Fruit fly (Drosophila melanogaster) whole organism, embryonic: ENCODE results near the gene lilli.

Source experiments
- CG10366 ChIP-seq: fragments of 200-800 bp; sonication (Bioruptor generic); IDR thresholded peaks from 2 replicates; pipeline ENCODE4 v1.3.6; 2022; ENCODE audit warnings: missing biosample characterization, missing genetic modification characterization
- CG10543 ChIP-seq: fragments of 200-800 bp; sonication (Bioruptor generic); optimal IDR thresholded peaks from 3 replicates; lab custom pipeline; 2017; ENCODE audit warnings: missing biosample characterization, mild to moderate bottlenecking, missing genetic modification characterization, moderate library complexity
- CG11093 ChIP-seq: fragments of 200-800 bp; sonication (Bioruptor generic); IDR thresholded peaks from 3 replicates; pipeline ENCODE4 v1.3.6; 2022; ENCODE audit warnings: missing biosample characterization, missing genetic modification characterization
- CG11723 ChIP-seq: fragments of 200-800 bp; sonication (Bioruptor generic); optimal IDR thresholded peaks from 2 replicates; lab custom pipeline; 2017; ENCODE audit warnings: missing biosample characterization, mild to moderate bottlenecking, missing genetic modification characterization
- CG12071 ChIP-seq: fragments of 200-800 bp; sonication (Bioruptor generic); optimal IDR thresholded peaks from 3 replicates; lab custom pipeline; 2018; ENCODE audit warnings: missing biosample characterization, mild to moderate bottlenecking, missing genetic modification characterization
- CG12744 ChIP-seq: fragments of 200-800 bp; sonication (Bioruptor generic); optimal IDR thresholded peaks from 2 replicates; lab custom pipeline; 2016; ENCODE audit warnings: missing biosample characterization, missing genetic modification characterization
- CG14667 ChIP-seq: fragments of 200-800 bp; sonication (Bioruptor generic); IDR thresholded peaks from 2 replicates; pipeline ENCODE4 v1.3.6; 2022; ENCODE audit warnings: missing biosample characterization, missing genetic modification characterization
- CG14965 ChIP-seq: fragments of 200-800 bp; sonication (Bioruptor generic); optimal IDR thresholded peaks from 2 replicates; lab custom pipeline; 2016; ENCODE audit warnings: missing biosample characterization, missing genetic modification characterization, borderline replicate concordance
- CG15073 ChIP-seq: fragments of 200-800 bp; sonication (Bioruptor generic); optimal IDR thresholded peaks from 2 replicates; lab custom pipeline; 2016; ENCODE audit warnings: missing biosample characterization, missing genetic modification characterization
- CG16815 ChIP-seq: fragments of 200-800 bp; sonication (Bioruptor generic); optimal IDR thresholded peaks from 3 replicates; lab custom pipeline; 2017; ENCODE audit warnings: missing biosample characterization, mild to moderate bottlenecking, missing genetic modification characterization
- CG18262 ChIP-seq: fragments of 200-800 bp; optimal IDR thresholded peaks from 3 replicates; lab custom pipeline; 2019; ENCODE audit warnings: missing biosample characterization, mild to moderate bottlenecking, missing genetic modification characterization, moderate library complexity
- CG43689 ChIP-seq: fragments of 200-800 bp; sonication (Bioruptor generic); IDR thresholded peaks from 2 replicates; pipeline ENCODE4 v1.3.6; 2022; ENCODE audit warnings: missing biosample characterization, missing genetic modification characterization
- CG6683 ChIP-seq: fragments of 200-800 bp; sonication (Bioruptor generic); optimal IDR thresholded peaks from 2 replicates; lab custom pipeline; 2017; ENCODE audit warnings: missing biosample characterization, mild to moderate bottlenecking, missing genetic modification characterization, missing genetic modification reagents
- CG7745 ChIP-seq: fragments of 200-800 bp; sonication (Bioruptor generic); optimal IDR thresholded peaks from 2 replicates; lab custom pipeline; 2018; ENCODE audit warnings: missing biosample characterization, mild to moderate bottlenecking, missing genetic modification characterization, moderate library complexity
- CG8281 ChIP-seq: fragments of 200-800 bp; sonication (Bioruptor generic); optimal IDR thresholded peaks from 2 replicates; lab custom pipeline; 2018; ENCODE audit warnings: missing biosample characterization, mild to moderate bottlenecking, missing genetic modification characterization, moderate library complexity
- Deaf1 ChIP-seq: fragments of 200-800 bp; optimal IDR thresholded peaks from 3 replicates; lab custom pipeline; 2019; ENCODE audit warnings: missing biosample characterization, mild to moderate bottlenecking, missing genetic modification characterization, moderate library complexity
- Dip3 ChIP-seq: fragments of 200-800 bp; sonication (Bioruptor generic); optimal IDR thresholded peaks from 3 replicates; lab custom pipeline; 2016; ENCODE audit warnings: missing biosample characterization, missing genetic modification characterization
- H2.0 ChIP-seq: fragments of 200-800 bp; sonication (Bioruptor generic); IDR thresholded peaks from 2 replicates; pipeline ENCODE4 v1.3.6; 2022; ENCODE audit warnings: missing biosample characterization, missing genetic modification characterization
- HHEX ChIP-seq: fragments of 200-800 bp; sonication (Bioruptor generic); optimal IDR thresholded peaks from 3 replicates; lab custom pipeline; 2017; ENCODE audit warnings: missing biosample characterization, mild to moderate bottlenecking, missing genetic modification characterization, missing genetic modification reagents
- HLH54F ChIP-seq: fragments of 200-800 bp; sonication (Bioruptor generic); optimal IDR thresholded peaks from 3 replicates; lab custom pipeline; 2016; ENCODE audit warnings: missing biosample characterization, missing genetic modification characterization
- Mrtf ChIP-seq: fragments of 200-800 bp; sonication (Bioruptor generic); IDR thresholded peaks from 3 replicates; pipeline ENCODE4 v1.3.6; 2022; ENCODE audit warnings: missing biosample characterization, missing genetic modification characterization
- Oli ChIP-seq: fragments of 200-800 bp; sonication (Bioruptor generic); optimal IDR thresholded peaks from 2 replicates; lab custom pipeline; 2018; ENCODE audit warnings: missing biosample characterization, mild to moderate bottlenecking, missing genetic modification characterization, moderate library complexity
- Opbp ChIP-seq: fragments of 200-800 bp; sonication (Bioruptor generic); IDR thresholded peaks from 3 replicates; pipeline ENCODE4 v1.3.6; 2022; ENCODE audit warnings: missing biosample characterization, missing genetic modification characterization; ENCODE audit not compliant: partially characterized antibody
- Poxn ChIP-seq: fragments of 200-800 bp; sonication (Bioruptor generic); IDR thresholded peaks from 2 replicates; pipeline ENCODE4 v1.3.6; 2022; ENCODE audit warnings: missing biosample characterization, missing genetic modification characterization
- Rfx ChIP-seq: fragments of 200-800 bp; sonication (Bioruptor generic); IDR thresholded peaks from 2 replicates; pipeline ENCODE4 v1.3.6; 2022; ENCODE audit warnings: missing biosample characterization, missing genetic modification characterization
- Sox100B ChIP-seq: fragments of 200-800 bp; sonication (Bioruptor generic); optimal IDR thresholded peaks from 3 replicates; lab custom pipeline; 2018; ENCODE audit warnings: missing biosample characterization, mild to moderate bottlenecking, missing genetic modification characterization
- Sry-δ ChIP-seq: fragments of 200-800 bp; sonication (Bioruptor generic); optimal IDR thresholded peaks from 2 replicates; lab custom pipeline; 2016; ENCODE audit warnings: missing biosample characterization, missing genetic modification characterization
- al ChIP-seq: fragments of 200-800 bp; sonication (Bioruptor generic); IDR thresholded peaks from 2 replicates; pipeline ENCODE4 v1.3.6; 2022; ENCODE audit warnings: missing biosample characterization, missing genetic modification characterization
- br ChIP-seq: fragments of >200 bp; optimal IDR thresholded peaks from 2 replicates; lab custom pipeline; 2017
- btn ChIP-seq: fragments of 200-800 bp; sonication (Bioruptor generic); optimal IDR thresholded peaks from 2 replicates; lab custom pipeline; 2016; ENCODE audit warnings: missing biosample characterization, missing genetic modification characterization
- corto ChIP-seq: fragments of 200-800 bp; sonication (Bioruptor generic); optimal IDR thresholded peaks from 2 replicates; lab custom pipeline; 2016; ENCODE audit warnings: missing biosample characterization, mild to moderate bottlenecking, missing genetic modification characterization, moderate library complexity
- crp ChIP-seq, 2 experiments: fragments of 200-800 bp; sonication (Bioruptor generic); optimal IDR thresholded peaks; 2 replicates in 1 of 2; 3 replicates in 1 of 2; lab custom pipeline; 2017; ENCODE audit warnings: missing biosample characterization in 2 of 2, missing genetic modification characterization in 2 of 2, mild to moderate bottlenecking in 1 of 2, moderate library complexity in 1 of 2
- gcm2 ChIP-seq: fragments of 200-800 bp; sonication (Bioruptor generic); optimal IDR thresholded peaks from 2 replicates; lab custom pipeline; 2016; ENCODE audit warnings: missing biosample characterization, missing genetic modification characterization
- jigr1 ChIP-seq: fragments of 200-800 bp; sonication (Bioruptor generic); IDR thresholded peaks from 3 replicates; pipeline ENCODE4 v1.3.6; 2022; ENCODE audit warnings: missing biosample characterization, missing genetic modification characterization
- jing ChIP-seq: fragments of 200-800 bp; sonication (Bioruptor generic); optimal IDR thresholded peaks from 2 replicates; lab custom pipeline; 2018; ENCODE audit warnings: missing biosample characterization, mild to moderate bottlenecking, missing genetic modification characterization
- oc ChIP-seq: fragments of 200-800 bp; sonication (Bioruptor generic); optimal IDR thresholded peaks from 2 replicates; lab custom pipeline; 2018; ENCODE audit warnings: missing biosample characterization, mild to moderate bottlenecking, missing genetic modification characterization, moderate library complexity
- org-1 ChIP-seq: fragments of 200-800 bp; sonication (Bioruptor generic); optimal IDR thresholded peaks from 2 replicates; lab custom pipeline; 2017; ENCODE audit warnings: missing biosample characterization, missing genetic modification characterization
- pan ChIP-seq, 4 experiments: fragments of >200 bp in 3 of 4; fragments of 200-800 bp in 1 of 4; sonication (Bioruptor generic) in 1 of 4; optimal IDR thresholded peaks in 3 of 4; IDR thresholded peaks in 1 of 4; 2 replicates each; pipeline versions ENCODE4 v1.3.6 to Lab custom; 2017 to 2022; ENCODE audit warnings: missing biosample characterization in 2 of 4, missing genetic modification characterization in 2 of 4, mixed read lengths in 1 of 4
- pfk ChIP-seq: fragments of 200-800 bp; sonication (Bioruptor generic); optimal IDR thresholded peaks from 2 replicates; lab custom pipeline; 2018; ENCODE audit warnings: missing biosample characterization, mild to moderate bottlenecking, missing genetic modification characterization, moderate library complexity
- pum ChIP-seq: fragments of 200-800 bp; sonication (Bioruptor generic); optimal IDR thresholded peaks from 2 replicates; lab custom pipeline; 2016; ENCODE audit warnings: missing biosample characterization, missing genetic modification characterization
- sd ChIP-seq: fragments of 200-800 bp; sonication (Bioruptor generic); optimal IDR thresholded peaks from 3 replicates; lab custom pipeline; 2018; ENCODE audit warnings: missing biosample characterization, mild to moderate bottlenecking, missing genetic modification characterization, moderate library complexity
- sens-2 ChIP-seq: fragments of 200-800 bp; sonication (Bioruptor generic); IDR thresholded peaks from 2 replicates; pipeline ENCODE4 v1.3.6; 2022; ENCODE audit warnings: missing biosample characterization, missing genetic modification characterization
- seq ChIP-seq: fragments of 200-800 bp; sonication (Bioruptor generic); IDR thresholded peaks from 2 replicates; pipeline ENCODE4 v1.3.6; 2022; ENCODE audit warnings: missing biosample characterization, missing genetic modification characterization
- sima ChIP-seq: fragments of 200-800 bp; sonication (Bioruptor generic); optimal IDR thresholded peaks from 2 replicates; lab custom pipeline; 2016; ENCODE audit warnings: missing biosample characterization, missing genetic modification characterization
- slbo ChIP-seq: fragments of 200-800 bp; sonication (Bioruptor generic); IDR thresholded peaks from 2 replicates; pipeline ENCODE4 v1.3.6; 2022; ENCODE audit warnings: missing biosample characterization, missing genetic modification characterization
- sug ChIP-seq: fragments of 200-800 bp; optimal IDR thresholded peaks from 2 replicates; lab custom pipeline; 2019; ENCODE audit warnings: missing biosample characterization, mild to moderate bottlenecking, missing genetic modification characterization, moderate library complexity
- tna ChIP-seq: fragments of 200-800 bp; sonication (Bioruptor generic); IDR thresholded peaks from 2 replicates; pipeline ENCODE4 v1.3.6; 2022; ENCODE audit warnings: missing biosample characterization, missing genetic modification characterization; ENCODE audit not compliant: partially characterized antibody
- twi ChIP-seq: fragments of 200-800 bp; optimal IDR thresholded peaks from 2 replicates; lab custom pipeline; 2019; ENCODE audit warnings: missing biosample characterization, mild to moderate bottlenecking, missing genetic modification characterization, moderate library complexity
- wdn ChIP-seq: fragments of 200-800 bp; sonication (Bioruptor generic); IDR thresholded peaks from 2 replicates; pipeline ENCODE4 v1.3.6; 2022; ENCODE audit warnings: missing biosample characterization, missing genetic modification characterization

lilli gene

DNA sequence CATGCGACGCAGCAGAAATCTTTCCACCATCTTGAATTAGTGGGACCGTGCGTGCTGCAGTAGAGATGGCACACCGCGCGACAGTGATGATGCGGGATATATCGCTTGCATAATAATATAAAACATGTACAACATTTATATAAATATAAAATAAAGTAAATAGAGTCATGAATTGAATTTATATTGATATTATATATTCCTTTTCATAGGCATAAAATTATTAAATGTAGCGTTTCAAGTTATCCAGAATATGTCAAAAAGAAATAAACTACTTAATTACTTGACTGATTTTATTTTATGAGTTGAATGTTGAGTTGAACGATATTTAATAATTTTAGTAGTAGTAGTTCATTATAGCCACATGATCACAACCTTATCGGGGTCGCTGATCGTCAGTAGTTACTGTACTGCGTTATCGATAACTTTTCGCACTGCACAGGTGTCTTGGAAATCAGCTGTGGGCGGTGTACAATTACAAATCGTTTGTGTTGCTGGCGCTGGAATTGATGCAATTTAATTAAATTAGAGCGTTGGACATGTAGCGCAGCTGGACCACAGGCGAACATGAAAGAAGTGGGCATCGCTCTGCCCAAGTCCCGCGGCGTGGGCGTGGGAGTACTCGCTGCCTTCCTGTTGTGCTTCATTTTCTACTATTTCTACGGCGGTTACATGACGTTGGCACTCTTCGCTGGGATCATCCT is 102.1 kb downstream of the lilli start, which contains the start of the genes Chd1 and Bem46 (continued):
- TF ChIP-seq CG43689 (GFP tag; lab: Robert Waterston, UW), result peak; percentile 75
- TF ChIP-seq gcm2 (GFP tag; lab: Kevin White, UChicago), result peak; percentile 52
- peak; percentile 54 for TF ChIP-seq Sry-δ (GFP tag; lab: Kevin White, UChicago)
- TF ChIP-seq HHEX (GFP tag; lab: Kevin White, UChicago), result peak; percentile 79
- peak; percentile 66 for TF ChIP-seq wdn (GFP tag; lab: Robert Waterston, UW)
- TF ChIP-seq Oli, result peak; percentile 81
- no peak; the same call in 1 of the 2 replicates for TF ChIP-seq seq (GFP tag; lab: Robert Waterston, UW)
- TF ChIP-seq sens-2 (GFP tag; lab: Robert Waterston, UW), result no peak
- TF ChIP-seq CG10543, result peak; percentile 90
- peak; percentile 89 for TF ChIP-seq sug (tag; lab: Kevin White, UChicago)
- TF ChIP-seq CG16815 (GFP tag; lab: Kevin White, UChicago), result peak; percentile 90
- TF ChIP-seq Deaf1 (tag; lab: Kevin White, UChicago), result no peak
- TF ChIP-seq pan (optimal IDR thresholded peaks at IDR 0.05; lab: Kevin White, UChicago), result no peak
- TF ChIP-seq pan (GFP tag; optimal IDR thresholded peaks at IDR 0.05 in 1 of 2, IDR thresholded peaks at IDR 0.05 in 1 of 2), result peak in 1 of 2 experiments; percentile 86
- TF ChIP-seq twi, result peak; percentile 81
- no peak for TF ChIP-seq corto (GFP tag; lab: Kevin White, UChicago)
- TF ChIP-seq Dip3, result peak; percentile 74
- TF ChIP-seq sima (GFP tag; lab: Kevin White, UChicago), result no peak
- TF ChIP-seq CG6683 (GFP tag; lab: Kevin White, UChicago), result peak; percentile 50
- TF ChIP-seq pfk (GFP tag; lab: Kevin White, UChicago), result peak; percentile 44
- TF ChIP-seq Opbp (GFP tag; lab: Robert Waterston, UW), result no peak; the same call in 2 of the 3 replicates
- peak; percentile 44; the same call in 1 of the 2 replicates for TF ChIP-seq Poxn (GFP tag; lab: Robert Waterston, UW)
- TF ChIP-seq jigr1 (GFP tag; lab: Robert Waterston, UW), result no peak; the same call in none of the 3 replicates
- peak; percentile 88 for TF ChIP-seq CG18262 (tag; lab: Kevin White, UChicago)
- peak; percentile 86 for TF ChIP-seq HLH54F (GFP tag; lab: Kevin White, UChicago)
- TF ChIP-seq CG12744, result peak; percentile 63
- TF ChIP-seq CG14965, result no peak
- TF ChIP-seq CG15073 (GFP tag; lab: Kevin White, UChicago), result no peak
- peak; percentile 84 for TF ChIP-seq Rfx (GFP tag; lab: Robert Waterston, UW)
- no peak for TF ChIP-seq tna
- TF ChIP-seq CG7745 (tag; lab: Kevin White, UChicago), result no peak
- TF ChIP-seq btn (GFP tag; lab: Kevin White, UChicago), result no peak
- no peak for TF ChIP-seq jing (GFP tag; lab: Kevin White, UChicago)
- peak; percentile 52 for TF ChIP-seq oc
- peak; percentile 14 for TF ChIP-seq CG12071 (GFP tag; lab: Kevin White, UChicago)
- TF ChIP-seq pum, result peak; percentile 72
- peak; percentile 78 for TF ChIP-seq CG10366 (GFP tag; lab: Robert Waterston, UW)
- peak; percentile 83 for TF ChIP-seq al (GFP tag; lab: Robert Waterston, UW)
- peak; percentile 64 for TF ChIP-seq org-1 (GFP tag; lab: Kevin White, UChicago)
- TF ChIP-seq CG11723 (GFP tag; lab: Kevin White, UChicago), result no peak
- TF ChIP-seq br (lab: Kevin White, UChicago), result no peak
- no peak for TF ChIP-seq CG8281 (tag; lab: Kevin White, UChicago)
- no peak for TF ChIP-seq Sox100B (GFP tag; lab: Kevin White, UChicago)
- peak; percentile 79 for TF ChIP-seq H2.0 (GFP tag; lab: Robert Waterston, UW)
- peak; percentile 78; the same call in 2 of the 3 replicates for TF ChIP-seq CG11093 (GFP tag; lab: Robert Waterston, UW)
- peak; percentile 79; the same call in 2 of the 3 replicates for TF ChIP-seq Mrtf (GFP tag; lab: Robert Waterston, UW)
- peak; percentile 93 for TF ChIP-seq slbo (GFP tag; lab: Robert Waterston, UW)
- TF ChIP-seq sd (tag; lab: Kevin White, UChicago), result no peak
- TF ChIP-seq CG14667 (GFP tag; lab: Robert Waterston, UW), result peak; percentile 83
- TF ChIP-seq crp (GFP tag; optimal IDR thresholded peaks at IDR 0.05; lab: Kevin White, UChicago), result peak; percentile 64 to 92
